Worm (Caenorhabditis elegans): ENCODE results near the gene F22F7.4.

DNA sequence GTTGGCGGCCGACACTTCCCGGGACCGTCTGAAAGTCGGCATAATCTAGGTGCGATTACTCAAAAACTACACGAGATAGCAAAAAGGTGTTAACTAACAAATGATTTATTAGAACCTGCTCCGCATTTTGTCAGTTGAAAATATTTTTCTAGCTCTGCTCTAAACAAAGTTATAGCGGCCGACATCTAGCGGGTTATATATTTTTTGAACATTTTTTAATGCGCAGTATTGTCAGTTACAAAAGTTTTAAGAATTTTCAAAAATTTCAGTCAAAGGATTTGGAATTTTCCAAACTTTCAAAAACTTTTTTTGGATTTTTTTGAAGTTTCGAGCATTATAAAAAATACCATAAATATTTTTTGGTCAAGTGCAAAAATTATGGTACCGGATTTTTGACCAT lies 24.6 kb downstream of the F22F7.4 start:
- TF ChIP-seq nhr-28 (tag; optimal IDR thresholded peaks at IDR 0.05) (no peak), nhr-2 (tag; optimal IDR thresholded peaks at IDR 0.05) (no peak), elt-1 (tag; optimal IDR thresholded peaks at IDR 0.05; ENCODE audit: borderline replicate concordance, insufficient read depth) (no peak), lin-13 (tag; optimal IDR thresholded peaks at IDR 0.05) (no peak), lsy-2 (tag; optimal IDR thresholded peaks at IDR 0.05) (no peak)

Measured in whole organism, mixed stage, embryonic.